Fruit fly (Drosophila melanogaster): ENCODE data around the gene Nup358.
A peak's percentile ranks its signal among the peaks of the same experiment; 100 is the strongest.

Gene Nup358

DNA sequence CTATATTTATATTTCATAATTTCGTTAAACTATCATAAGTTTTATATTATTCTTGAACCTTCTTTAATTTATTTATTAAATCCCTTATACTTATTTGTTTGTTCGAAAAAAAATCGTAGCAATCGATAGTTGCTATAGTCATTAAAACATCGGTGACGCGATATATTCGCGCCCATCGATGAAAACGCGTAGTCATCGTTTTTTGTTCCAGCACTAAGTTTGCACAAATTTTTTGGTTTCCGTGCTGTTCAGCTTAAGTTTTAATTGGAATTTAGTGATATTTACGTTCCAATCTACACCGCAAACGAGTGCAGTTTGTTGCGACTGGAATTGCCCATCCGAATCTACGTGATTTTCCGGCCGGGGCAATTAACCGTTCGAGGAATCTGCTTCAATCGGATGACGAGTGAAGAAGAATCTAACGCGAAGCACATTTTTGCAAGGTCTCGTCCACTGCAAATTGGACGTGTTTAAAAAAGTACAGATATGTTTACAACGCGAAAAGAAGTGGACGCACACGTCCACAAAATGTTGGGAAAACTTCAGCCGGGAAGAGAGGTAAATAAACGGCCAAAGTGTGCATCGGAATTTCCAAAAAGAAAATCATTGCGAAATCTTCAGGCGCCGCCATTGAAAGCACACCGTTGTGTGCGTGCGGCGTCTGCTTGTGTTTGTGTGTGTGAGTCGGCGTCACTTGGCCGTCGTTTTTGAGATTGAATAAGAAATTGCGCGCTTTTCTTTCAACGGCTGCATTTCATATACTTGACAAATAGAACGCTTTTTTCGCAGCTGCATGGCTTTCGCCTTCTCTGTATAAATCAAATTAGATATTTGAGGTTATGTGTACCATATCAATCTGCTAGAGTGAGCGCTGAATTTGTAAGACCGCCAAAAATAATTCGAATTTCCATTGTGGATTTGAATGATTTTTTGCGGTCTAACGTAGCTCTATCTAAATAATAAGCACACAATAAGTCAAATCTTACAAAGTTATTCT is at the start of gene Nup358:
TSS of gene Nup358 (plus strand) at position 204 of the 997 bp plus-strand sequence.
- TF ChIP-seq Dll (optimal IDR thresholded peaks at IDR 0.05): no peak
- TF ChIP-seq psq (optimal IDR thresholded peaks at IDR 0.05): no peak
- no peak for TF ChIP-seq usp (GFP tag; optimal IDR thresholded peaks at IDR 0.05)
- no peak for TF ChIP-seq CG8478 (optimal IDR thresholded peaks at IDR 0.05)
- TF ChIP-seq pan (optimal IDR thresholded peaks at IDR 0.05): no peak
- no peak for TF ChIP-seq EcR (GFP tag; optimal IDR thresholded peaks at IDR 0.05)

dm6 chr3R:25205413-25205977 is 43.7 kb upstream of the Nup358 start:
- TF ChIP-seq pan (optimal IDR thresholded peaks at IDR 0.05) (no peak), Dll (optimal IDR thresholded peaks at IDR 0.05) (no peak), usp (GFP tag; optimal IDR thresholded peaks at IDR 0.05) (no peak), EcR (GFP tag; optimal IDR thresholded peaks at IDR 0.05) (peak in 1 of 2 experiments; percentile 52)

- TF ChIP-seq psq (optimal IDR thresholded peaks at IDR 0.05) (no peak), usp (GFP tag; optimal IDR thresholded peaks at IDR 0.05) (no peak), Dll (optimal IDR thresholded peaks at IDR 0.05) (no peak), pan (optimal IDR thresholded peaks at IDR 0.05) (no peak), CG8478 (optimal IDR thresholded peaks at IDR 0.05) (no peak), EcR (GFP tag; optimal IDR thresholded peaks at IDR 0.05) (no peak)
Observed at dm6 chr3R:25207405-25208003, 41.6 kb upstream of the Nup358 start.

- TF ChIP-seq psq (optimal IDR thresholded peaks at IDR 0.05): no peak
- no peak for TF ChIP-seq pan (optimal IDR thresholded peaks at IDR 0.05)
- TF ChIP-seq CG8478 (optimal IDR thresholded peaks at IDR 0.05): no peak
- no peak for TF ChIP-seq EcR (GFP tag; optimal IDR thresholded peaks at IDR 0.05)
- no peak for TF ChIP-seq Dll (optimal IDR thresholded peaks at IDR 0.05)
- TF ChIP-seq usp (GFP tag; optimal IDR thresholded peaks at IDR 0.05): no peak
Observed at dm6 chr3R:25208042-25208766, 40.9 kb upstream of the Nup358 start, which contains the start of gene Cad96Ca. Gene Cad96Ca (minus strand): TSS chr3R:25208283.

dm6 chr3R:25208767-25209075 is 40.4 kb upstream of the Nup358 start:
- TF ChIP-seq EcR (GFP tag; optimal IDR thresholded peaks at IDR 0.05) (no peak), CG8478 (optimal IDR thresholded peaks at IDR 0.05) (no peak), usp (GFP tag; optimal IDR thresholded peaks at IDR 0.05) (no peak), psq (optimal IDR thresholded peaks at IDR 0.05) (no peak), Dll (optimal IDR thresholded peaks at IDR 0.05) (no peak), pan (optimal IDR thresholded peaks at IDR 0.05) (no peak)

DNA sequence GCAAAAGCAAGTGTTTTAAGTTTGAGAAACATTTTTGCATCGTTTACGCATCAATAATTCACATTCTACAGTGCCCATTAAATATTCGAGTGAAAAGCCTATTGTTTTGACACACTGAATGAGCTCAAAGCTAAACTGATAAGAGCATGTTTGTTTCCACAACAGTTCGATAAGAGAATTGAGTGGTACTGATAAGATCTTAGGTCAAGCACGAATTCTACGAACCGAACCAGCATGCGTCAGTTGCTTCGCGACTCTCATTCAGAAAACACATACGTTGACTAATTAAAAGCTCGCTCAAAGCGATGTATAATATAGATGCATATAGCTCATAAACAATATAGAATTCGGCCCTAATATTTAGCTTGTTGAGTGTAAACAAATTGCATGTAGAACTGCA is 39.9 kb upstream of the Nup358 start:
- no peak for TF ChIP-seq psq (optimal IDR thresholded peaks at IDR 0.05)
- TF ChIP-seq Dll (optimal IDR thresholded peaks at IDR 0.05): no peak
- TF ChIP-seq EcR (GFP tag; optimal IDR thresholded peaks at IDR 0.05): no peak
- no peak for TF ChIP-seq usp (GFP tag; optimal IDR thresholded peaks at IDR 0.05)
- TF ChIP-seq pan (optimal IDR thresholded peaks at IDR 0.05): no peak
- TF ChIP-seq CG8478 (optimal IDR thresholded peaks at IDR 0.05): no peak

- TF ChIP-seq Dll (optimal IDR thresholded peaks at IDR 0.05): no peak
- no peak for TF ChIP-seq CG8478 (optimal IDR thresholded peaks at IDR 0.05)
- TF ChIP-seq usp (GFP tag; optimal IDR thresholded peaks at IDR 0.05): no peak
- no peak for TF ChIP-seq EcR (GFP tag; optimal IDR thresholded peaks at IDR 0.05)
- TF ChIP-seq psq (optimal IDR thresholded peaks at IDR 0.05): no peak
- no peak for TF ChIP-seq pan (optimal IDR thresholded peaks at IDR 0.05)
Observed at dm6 chr3R:25215123-25215522, 34.0 kb upstream of the Nup358 start, which contains the start of gene Saysd1. Gene Saysd1 (minus strand): TSS chr3R:25215188.

- TF ChIP-seq usp (GFP tag; optimal IDR thresholded peaks at IDR 0.05) (no peak), psq (optimal IDR thresholded peaks at IDR 0.05) (no peak), CG8478 (optimal IDR thresholded peaks at IDR 0.05) (no peak), Dll (optimal IDR thresholded peaks at IDR 0.05) (no peak), pan (optimal IDR thresholded peaks at IDR 0.05) (no peak), EcR (GFP tag; optimal IDR thresholded peaks at IDR 0.05) (no peak)
Observed at dm6 chr3R:25215997-25216396, 33.2 kb upstream of the Nup358 start, which contains the start of gene CG31106. Gene CG31106 (plus strand): TSS chr3R:25216297.

dm6 chr3R:25219018-25219417 is 30.1 kb upstream of the Nup358 start, which contains the start of gene CG31103:
Gene CG31103 (plus strand): TSS chr3R:25219318.
- no peak for TF ChIP-seq pan (optimal IDR thresholded peaks at IDR 0.05)
- TF ChIP-seq CG8478 (optimal IDR thresholded peaks at IDR 0.05): no peak
- TF ChIP-seq Dll (optimal IDR thresholded peaks at IDR 0.05): no peak
- TF ChIP-seq psq (optimal IDR thresholded peaks at IDR 0.05): no peak
- TF ChIP-seq usp (GFP tag; optimal IDR thresholded peaks at IDR 0.05): no peak
- TF ChIP-seq EcR (GFP tag; optimal IDR thresholded peaks at IDR 0.05): no peak

DNA sequence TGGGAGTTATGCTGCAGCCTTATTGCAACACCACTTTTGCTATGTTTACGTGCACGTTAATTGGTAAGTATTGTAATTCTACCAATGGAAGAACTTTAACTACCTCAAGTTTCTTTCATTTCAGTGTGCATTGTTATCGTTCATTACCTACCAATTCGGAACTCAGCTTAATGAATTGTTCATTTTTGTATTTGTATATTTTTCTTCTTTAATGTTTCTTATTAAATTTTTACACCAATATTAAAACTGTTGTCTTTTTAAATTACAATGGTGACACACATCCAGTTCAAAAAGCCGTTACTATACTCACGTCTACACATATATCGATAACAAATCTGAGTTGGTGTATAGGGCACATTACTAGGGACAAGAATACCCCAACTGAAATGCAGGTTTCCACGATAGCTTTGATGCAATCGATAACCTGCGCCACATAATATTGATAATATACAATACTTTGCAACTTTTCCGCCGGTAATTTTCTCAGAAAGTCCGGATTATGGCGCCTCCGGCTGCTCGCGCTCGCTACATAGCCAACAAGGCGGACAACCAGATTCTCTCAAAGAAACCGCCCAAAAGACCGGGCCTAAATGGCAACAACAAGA is 27.8 kb upstream of the Nup358 start, which contains the start of gene Alg9:
TSS of gene Alg9 (plus strand) at position 387 of the 605 bp plus-strand sequence.
- no peak for TF ChIP-seq EcR (GFP tag; optimal IDR thresholded peaks at IDR 0.05)
- TF ChIP-seq Dll (optimal IDR thresholded peaks at IDR 0.05): no peak
- TF ChIP-seq pan (optimal IDR thresholded peaks at IDR 0.05): no peak
- no peak for TF ChIP-seq usp (GFP tag; optimal IDR thresholded peaks at IDR 0.05)
- TF ChIP-seq CG8478 (optimal IDR thresholded peaks at IDR 0.05): no peak
- TF ChIP-seq psq (optimal IDR thresholded peaks at IDR 0.05): no peak

- no peak for TF ChIP-seq psq (optimal IDR thresholded peaks at IDR 0.05)
- no peak for TF ChIP-seq EcR (GFP tag; optimal IDR thresholded peaks at IDR 0.05)
- TF ChIP-seq Dll (optimal IDR thresholded peaks at IDR 0.05): no peak
- no peak for TF ChIP-seq usp (GFP tag; optimal IDR thresholded peaks at IDR 0.05)
- no peak for TF ChIP-seq CG8478 (optimal IDR thresholded peaks at IDR 0.05)
- TF ChIP-seq pan (optimal IDR thresholded peaks at IDR 0.05): no peak
Observed at dm6 chr3R:25225483-25225882, 23.7 kb upstream of the Nup358 start.

All from whole organism.